Worm (Caenorhabditis elegans): ENCODE measurements around the gene mam-5.

DNA sequence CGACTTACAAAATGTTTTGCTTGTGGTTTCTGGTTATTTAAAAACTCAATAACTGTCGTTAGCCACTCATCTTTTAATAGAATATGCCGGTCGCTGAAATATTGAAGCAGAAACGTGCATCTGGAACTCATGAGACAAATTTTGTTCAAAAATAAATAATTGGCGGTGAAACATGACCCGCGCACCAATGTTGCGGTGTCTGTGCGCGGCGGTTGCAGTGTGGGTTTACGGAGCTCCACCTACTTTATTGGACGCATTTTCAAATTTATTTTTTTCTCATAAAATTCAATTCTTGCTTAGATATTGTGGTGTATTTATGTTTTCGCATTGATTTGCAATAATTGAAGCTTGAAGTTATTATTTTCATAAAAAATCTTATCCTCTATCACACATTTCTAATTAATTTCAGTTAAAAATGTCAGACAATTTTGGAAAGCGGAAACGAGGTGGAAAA is 21.9 kb upstream of the mam-5 start, which contains the start of the genes rmh-2 and suds-3:
- TF ChIP-seq fkh-3 (tag; optimal IDR thresholded peaks at IDR 0.05) (no peak), F22D6.2 (tag; optimal IDR thresholded peaks at IDR 0.05) (no peak), unc-62 (GFP tag; optimal IDR thresholded peaks at IDR 0.05) (no peak), cebp-2 (GFP tag; IDR thresholded peaks at IDR 0.05) (no peak), K11D2.4 (GFP tag; IDR thresholded peaks at IDR 0.05) (no peak), D2030.7 (GFP tag; IDR thresholded peaks at IDR 0.05) (no peak), hlh-26 (GFP tag; conservative IDR thresholded peaks at IDR 0.05) (no peak), ets-4 (GFP tag; optimal IDR thresholded peaks at IDR 0.05) (no peak), akir-1 (GFP tag; optimal IDR thresholded peaks at IDR 0.05) (no peak)
